Fruit fly (Drosophila melanogaster): ENCODE results near the gene PIG-P.
A peak's percentile ranks its signal among the peaks of the same experiment; 100 is the strongest.

PIG-P gene

dm6 chr3R:26014262-26014833 is 43.7 kb downstream of the PIG-P start, which contains the start of gene Kaz-m1 (continued):
- TF ChIP-seq scrt (GFP tag; optimal IDR thresholded peaks at IDR 0.05) = no peak
- TF ChIP-seq CG5953 (GFP tag; IDR thresholded peaks at IDR 0.05) = no peak
- TF ChIP-seq cato (GFP tag; optimal IDR thresholded peaks at IDR 0.05; ENCODE audit: borderline replicate concordance) = no peak
- no peak for TF ChIP-seq eyg (GFP tag; optimal IDR thresholded peaks at IDR 0.05)
- no peak for TF ChIP-seq CG8765 (GFP tag; IDR thresholded peaks at IDR 0.05)
- TF ChIP-seq gt (GFP tag; IDR thresholded peaks at IDR 0.05) = no peak
- peak; percentile 72 for TF ChIP-seq CG11504 (tag; optimal IDR thresholded peaks at IDR 0.05)
- TF ChIP-seq CG10431 (GFP tag; optimal IDR thresholded peaks at IDR 0.05) = no peak
- TF ChIP-seq Lhr (GFP tag; optimal IDR thresholded peaks at IDR 0.05) = no peak
- no peak for TF ChIP-seq crp (GFP tag; optimal IDR thresholded peaks at IDR 0.05)
- no peak for TF ChIP-seq CG18011 (GFP tag; optimal IDR thresholded peaks at IDR 0.05)
- no peak for TF ChIP-seq CG16815 (GFP tag; optimal IDR thresholded peaks at IDR 0.05)
- no peak for TF ChIP-seq Hand (GFP tag; optimal IDR thresholded peaks at IDR 0.05)
- no peak for TF ChIP-seq CG2199 (GFP tag; IDR thresholded peaks at IDR 0.05)
- TF ChIP-seq Six4 (GFP tag; optimal IDR thresholded peaks at IDR 0.05) = no peak
- TF ChIP-seq nerfin-2 (GFP tag; IDR thresholded peaks at IDR 0.05; ENCODE audit: partially characterized antibody) = no peak
- TF ChIP-seq CG7928 (GFP tag; optimal IDR thresholded peaks at IDR 0.05) = no peak
- no peak for TF ChIP-seq aop (GFP tag; IDR thresholded peaks at IDR 0.05)
- TF ChIP-seq CG9437 (GFP tag; optimal IDR thresholded peaks at IDR 0.05) = peak; percentile 42
- TF ChIP-seq CG4820 (GFP tag; optimal IDR thresholded peaks at IDR 0.05) = peak; percentile 50
- no peak for TF ChIP-seq CG17568 (GFP tag; optimal IDR thresholded peaks at IDR 0.05)
- no peak for TF ChIP-seq CG2129 (GFP tag; IDR thresholded peaks at IDR 0.05; ENCODE audit: partially characterized antibody)
- 0 out of 2 replicates have a peak, but pooled peaks have one; percentile 37 for TF ChIP-seq CG6689 (GFP tag; IDR thresholded peaks at IDR 0.05)
- peak; percentile 79 for TF ChIP-seq CG10979 (tag; optimal IDR thresholded peaks at IDR 0.05)
- no peak for TF ChIP-seq CG12236 (GFP tag; optimal IDR thresholded peaks at IDR 0.05)
- no peak for TF ChIP-seq CTCF (GFP tag; optimal IDR thresholded peaks at IDR 0.05)
- TF ChIP-seq CG33213 (GFP tag; optimal IDR thresholded peaks at IDR 0.05) = no peak
- no peak for TF ChIP-seq sc (optimal IDR thresholded peaks at IDR 0.05)
- peak; percentile 6 for TF ChIP-seq sc (GFP tag; optimal IDR thresholded peaks at IDR 0.05)
- TF ChIP-seq vfl (GFP tag; optimal IDR thresholded peaks at IDR 0.05) = no peak
- peak; percentile 31 for TF ChIP-seq CG3281 (GFP tag; optimal IDR thresholded peaks at IDR 0.05)
- TF ChIP-seq Lpt (GFP tag; optimal IDR thresholded peaks at IDR 0.05) = no peak
- TF ChIP-seq Fer3 (tag; optimal IDR thresholded peaks at IDR 0.05) = peak; percentile 59
- TF ChIP-seq Pdp1 (GFP tag; optimal IDR thresholded peaks at IDR 0.05) = no peak
- peak; percentile 17 for TF ChIP-seq CG18619 (GFP tag; optimal IDR thresholded peaks at IDR 0.05)
- TF ChIP-seq bowl (GFP tag; IDR thresholded peaks at IDR 0.05) = no peak
- TF ChIP-seq YL-1 (GFP tag; optimal IDR thresholded peaks at IDR 0.05) = no peak
- no peak for TF ChIP-seq lilli (GFP tag; optimal IDR thresholded peaks at IDR 0.05)
- peak; percentile 53 for TF ChIP-seq CG7556 (GFP tag; optimal IDR thresholded peaks at IDR 0.05)
- peak in 1 of 3 experiments; percentile 51 for TF ChIP-seq Stat92E (GFP tag; optimal IDR thresholded peaks at IDR 0.05)
- TF ChIP-seq CG9609 (GFP tag; optimal IDR thresholded peaks at IDR 0.05) = no peak
- TF ChIP-seq kni (GFP tag; optimal IDR thresholded peaks at IDR 0.05) = no peak
- TF ChIP-seq otp (GFP tag; IDR thresholded peaks at IDR 0.05) = no peak
- no peak for TF ChIP-seq C15 (GFP tag; IDR thresholded peaks at IDR 0.05)
- no peak for TF ChIP-seq ara (GFP tag; IDR thresholded peaks at IDR 0.05)
- TF ChIP-seq zen2 (GFP tag; IDR thresholded peaks at IDR 0.05; ENCODE audit: partially characterized antibody) = no peak
- TF ChIP-seq CG12104 (GFP tag; optimal IDR thresholded peaks at IDR 0.05) = peak; percentile 44
- TF ChIP-seq trem (tag; optimal IDR thresholded peaks at IDR 0.05) = peak; percentile 53
- no peak for TF ChIP-seq Doc2 (GFP tag; IDR thresholded peaks at IDR 0.05)
- TF ChIP-seq gro (GFP tag; optimal IDR thresholded peaks at IDR 0.05) = no peak
- peak; percentile 67 for TF ChIP-seq grn (GFP tag; optimal IDR thresholded peaks at IDR 0.05)

All from whole organism, embryonic.